Worm (Caenorhabditis elegans) whole organism, L1 larva: ENCODE measurements around the gene pigg-1.

Source experiments
- C16A3.4 ChIP-seq: fragments of 150-350 bp; optimal IDR thresholded peaks from 2 replicates; lab custom pipeline; 2014; ENCODE audit warnings: missing biosample characterization, missing genetic modification characterization
- C34B4.2 ChIP-seq: sonication (generic microtip); optimal IDR thresholded peaks from 2 replicates; lab custom pipeline; 2017; ENCODE audit warnings: mild to moderate bottlenecking, missing genetic modification characterization, missing compliant biosample characterization
- F16B12.6 ChIP-seq: fragments of 150-350 bp; optimal IDR thresholded peaks from 2 replicates; lab custom pipeline; 2014; ENCODE audit warnings: missing biosample characterization, missing genetic modification characterization
- aly-2 ChIP-seq: fragments of 150-350 bp; optimal IDR thresholded peaks from 2 replicates; lab custom pipeline; 2014; ENCODE audit warnings: missing biosample characterization, missing genetic modification characterization
- ama-1 ChIP-seq: fragments of 150-350 bp; optimal IDR thresholded peaks from 2 replicates; lab custom pipeline; 2014
- blmp-1 ChIP-seq: fragments of 150-350 bp; optimal IDR thresholded peaks from 2 replicates; lab custom pipeline; 2014; ENCODE audit warnings: missing biosample characterization, missing genetic modification characterization
- ceh-63 ChIP-seq: fragments of 200-800 bp; sonication (Bioruptor generic); optimal IDR thresholded peaks from 2 replicates; lab custom pipeline; 2018; ENCODE audit warnings: mild to moderate bottlenecking, missing genetic modification characterization, missing compliant biosample characterization
- ceh-8 ChIP-seq: fragments of 200-800 bp; sonication (Bioruptor generic); optimal IDR thresholded peaks from 2 replicates; lab custom pipeline; 2018; ENCODE audit warnings: mild to moderate bottlenecking, missing genetic modification characterization, moderate library complexity, missing compliant biosample characterization
- ceh-82 ChIP-seq, 3 experiments: fragments of 150-350 bp in 1 of 3; sonication (generic microtip) in 2 of 3; optimal IDR thresholded peaks; 2 replicates each; lab custom pipeline; 2014 to 2017; ENCODE audit warnings: missing biosample characterization in 3 of 3, missing genetic modification characterization in 3 of 3
- ces-1 ChIP-seq: fragments of 150-350 bp; optimal IDR thresholded peaks from 2 replicates; lab custom pipeline; 2014; ENCODE audit warnings: missing biosample characterization, missing genetic modification reagents, missing genetic modification characterization
- efl-1 ChIP-seq, 4 experiments: fragments of 150-350 bp; optimal IDR thresholded peaks in 3 of 4; peaks in 1 of 4; 1 replicate in 1 of 4; 2 replicates in 3 of 4; lab custom pipeline; 2014; ENCODE audit warnings: missing biosample characterization in 2 of 4, missing genetic modification characterization in 2 of 4, missing genetic modification reagents in 2 of 4
- efl-3 ChIP-seq: fragments of 200-800 bp; sonication (Bioruptor generic); optimal IDR thresholded peaks from 2 replicates; lab custom pipeline; 2018; ENCODE audit warnings: mild to moderate bottlenecking, missing genetic modification characterization, missing compliant biosample characterization
- egl-13 ChIP-seq: sonication (generic microtip); optimal IDR thresholded peaks from 2 replicates; lab custom pipeline; 2016; ENCODE audit warnings: missing genotype, missing genetic modification reagents, missing genetic modification characterization, missing compliant biosample characterization
- ets-5 ChIP-seq: fragments of 200-800 bp; sonication (Bioruptor generic); IDR thresholded peaks from 2 replicates; pipeline ENCODE4 v1.3.6; 2022; ENCODE audit warnings: missing genetic modification characterization, missing compliant biosample characterization
- fkh-4 ChIP-seq: sonication (generic microtip); optimal IDR thresholded peaks from 2 replicates; lab custom pipeline; 2016; ENCODE audit warnings: missing compliant biosample characterization, missing genetic modification characterization, borderline replicate concordance
- grh-1 ChIP-seq: fragments of 200-800 bp; sonication (Bioruptor generic); IDR thresholded peaks from 2 replicates; pipeline ENCODE4 v1.3.6; 2022; ENCODE audit warnings: missing genetic modification reagents, missing genetic modification characterization, missing compliant biosample characterization
- hlh-4 ChIP-seq: sonication (generic microtip); optimal IDR thresholded peaks from 2 replicates; lab custom pipeline; 2016; ENCODE audit warnings: mild to moderate bottlenecking, missing genetic modification characterization, missing compliant biosample characterization
- irx-1 ChIP-seq: sonication (generic microtip); optimal IDR thresholded peaks from 2 replicates; lab custom pipeline; 2016; ENCODE audit warnings: missing genetic modification characterization, missing compliant biosample characterization
- isw-1 ChIP-seq: fragments of 200-800 bp; sonication (Bioruptor generic); IDR thresholded peaks from 2 replicates; pipeline ENCODE4 v1.3.6; 2022; ENCODE audit warnings: missing genetic modification characterization, missing compliant biosample characterization
- jun-1 ChIP-seq: fragments of 150-350 bp; optimal IDR thresholded peaks from 2 replicates; lab custom pipeline; 2014; ENCODE audit warnings: missing biosample characterization, missing genetic modification reagents, missing genetic modification characterization
- lin-14 ChIP-seq: fragments of 200-800 bp; sonication (Bioruptor generic); optimal IDR thresholded peaks from 2 replicates; lab custom pipeline; 2018; ENCODE audit warnings: mild to moderate bottlenecking, missing genetic modification characterization, moderate library complexity, missing compliant biosample characterization
- lin-15B ChIP-seq: fragments of 150-350 bp; sonication (generic microtip); optimal IDR thresholded peaks from 3 replicates; lab custom pipeline; 2014; ENCODE audit warnings: missing biosample characterization, missing genetic modification characterization
- lsy-2 ChIP-seq, 2 experiments: fragments of 150-350 bp; optimal IDR thresholded peaks; 2 replicates each; lab custom pipeline; 2014; ENCODE audit warnings: missing biosample characterization in 2 of 2, missing genetic modification characterization in 2 of 2
- mab-9 ChIP-seq: fragments of 200-800 bp; sonication (Bioruptor generic); IDR thresholded peaks from 2 replicates; pipeline ENCODE4 v1.3.6; 2022; ENCODE audit warnings: missing genetic modification reagents, missing genetic modification characterization, missing compliant biosample characterization
- nhr-11 ChIP-seq: fragments of 150-350 bp; optimal IDR thresholded peaks from 2 replicates; lab custom pipeline; 2014; ENCODE audit warnings: missing biosample characterization, missing genetic modification characterization
- nhr-12 ChIP-seq: sonication (generic microtip); optimal IDR thresholded peaks from 2 replicates; lab custom pipeline; 2017; ENCODE audit warnings: missing biosample characterization, missing genetic modification characterization
- nhr-19 ChIP-seq: fragments of 200-800 bp; sonication (Bioruptor generic); conservative IDR thresholded peaks from 2 replicates; pipeline ENCODE4 v1.3.6; 2022; ENCODE audit warnings: missing genetic modification characterization, missing compliant biosample characterization
- nhr-20 ChIP-seq: sonication (generic microtip); optimal IDR thresholded peaks from 2 replicates; lab custom pipeline; 2016; ENCODE audit warnings: mild to moderate bottlenecking, missing genetic modification characterization, missing compliant biosample characterization
- nhr-237 ChIP-seq: fragments of 150-350 bp; optimal IDR thresholded peaks from 2 replicates; lab custom pipeline; 2014; ENCODE audit warnings: missing biosample characterization, missing genetic modification characterization
- nhr-28 ChIP-seq: fragments of 150-350 bp; optimal IDR thresholded peaks from 2 replicates; lab custom pipeline; 2014; ENCODE audit warnings: missing biosample characterization, missing genetic modification characterization
- nhr-76 ChIP-seq: sonication (generic microtip); optimal IDR thresholded peaks from 2 replicates; lab custom pipeline; 2017; ENCODE audit warnings: missing biosample characterization, missing genetic modification characterization
- nhr-77 ChIP-seq: fragments of 150-350 bp; optimal IDR thresholded peaks from 2 replicates; lab custom pipeline; 2014; ENCODE audit warnings: missing biosample characterization, missing genetic modification characterization
- nhr-84 ChIP-seq: sonication (generic microtip); optimal IDR thresholded peaks from 2 replicates; lab custom pipeline; 2017; ENCODE audit warnings: missing biosample characterization, missing genetic modification characterization
- nhr-85 ChIP-seq: sonication (generic microtip); peaks from one replicate; lab custom pipeline; 2016; ENCODE audit warnings: missing genetic modification characterization, inconsistent platforms, missing compliant biosample characterization
- nhr-90 ChIP-seq: sonication (generic microtip); optimal IDR thresholded peaks from 2 replicates; lab custom pipeline; 2016; ENCODE audit warnings: mild to moderate bottlenecking, missing genetic modification characterization, missing compliant biosample characterization; ENCODE audit not compliant: poor library complexity
- pag-3 ChIP-seq: sonication (generic microtip); optimal IDR thresholded peaks from 2 replicates; lab custom pipeline; 2017; ENCODE audit warnings: missing genetic modification characterization, mild to moderate bottlenecking, missing compliant biosample characterization, antibody characterized with exemption, borderline replicate concordance; ENCODE audit not compliant: insufficient read depth
- skn-1 ChIP-seq: fragments of 150-350 bp; optimal IDR thresholded peaks from 2 replicates; lab custom pipeline; 2014; ENCODE audit warnings: missing biosample characterization, missing genetic modification characterization
- sptf-1 ChIP-seq: fragments of 150-350 bp; optimal IDR thresholded peaks from 2 replicates; lab custom pipeline; 2014; ENCODE audit warnings: missing biosample characterization, missing genetic modification characterization
- sup-37 ChIP-seq: fragments of 200-800 bp; sonication (Bioruptor generic); optimal IDR thresholded peaks from 2 replicates; lab custom pipeline; 2018; ENCODE audit warnings: mild to moderate bottlenecking, missing genetic modification characterization, missing compliant biosample characterization
- swsn-7 ChIP-seq: sonication (generic microtip); optimal IDR thresholded peaks from 2 replicates; lab custom pipeline; 2016; ENCODE audit warnings: missing genetic modification characterization, missing compliant biosample characterization
- tbx-2 ChIP-seq: sonication (generic microtip); optimal IDR thresholded peaks from 2 replicates; lab custom pipeline; 2016; ENCODE audit warnings: missing genetic modification characterization, missing compliant biosample characterization
- unc-30 ChIP-seq: sonication (generic microtip); optimal IDR thresholded peaks from 2 replicates; lab custom pipeline; 2017; ENCODE audit warnings: missing biosample characterization, missing genetic modification characterization
- vab-15 ChIP-seq: sonication (generic microtip); optimal IDR thresholded peaks from 2 replicates; lab custom pipeline; 2017; ENCODE audit warnings: missing genotype, mild to moderate bottlenecking, missing genetic modification characterization, missing compliant biosample characterization
- zag-1 ChIP-seq: fragments of 150-350 bp; optimal IDR thresholded peaks from 2 replicates; lab custom pipeline; 2014; ENCODE audit warnings: missing biosample characterization, missing genetic modification characterization
- zip-4 ChIP-seq: fragments of 200-800 bp; sonication (Bioruptor generic); optimal IDR thresholded peaks from 2 replicates; lab custom pipeline; 2018; ENCODE audit warnings: mild to moderate bottlenecking, missing genetic modification characterization, moderate library complexity, missing compliant biosample characterization

The pigg-1 gene

ce11 chrII:8602337-8602944 lies 2.4 kb upstream of the pigg-1 start, which contains the start of the genes cpf-1 and rpl-26 (continued):
- peak; percentile 29 for TF ChIP-seq lin-15B (tag; lab: Kevin White, UChicago)
- TF ChIP-seq nhr-237 (tag; lab: Kevin White, UChicago), result no peak
- TF ChIP-seq aly-2 (tag; lab: Kevin White, UChicago), result no peak
- no peak for TF ChIP-seq nhr-90 (tag; lab: Kevin White, UChicago)
- no peak for TF ChIP-seq nhr-84 (tag; lab: Kevin White, UChicago)
- TF ChIP-seq unc-30 (tag; lab: Kevin White, UChicago), result no peak
- TF ChIP-seq hlh-4, result no peak
- TF ChIP-seq nhr-20 (tag; lab: Kevin White, UChicago), result peak; percentile 71
- peak; percentile 37 for TF ChIP-seq jun-1 (tag; lab: Kevin White, UChicago)
- no peak for TF ChIP-seq sup-37
- TF ChIP-seq nhr-11 (tag; lab: Kevin White, UChicago), result no peak
- no peak for TF ChIP-seq ceh-8 (GFP tag; lab: Kevin White, UChicago)
- TF ChIP-seq fkh-4 (tag; lab: Kevin White, UChicago), result no peak
- TF ChIP-seq isw-1, result peak; percentile 38; the same call in 1 of the 2 replicates
- peak; percentile 53 for TF ChIP-seq swsn-7 (tag; lab: Kevin White, UChicago)
- TF ChIP-seq mab-9 (GFP tag; lab: Robert Waterston, UW), result no peak
- no peak for TF ChIP-seq irx-1 (tag; lab: Kevin White, UChicago)
- no peak for TF ChIP-seq vab-15 (tag; lab: Kevin White, UChicago)
- no peak for TF ChIP-seq sptf-1
- peak; percentile 61 for TF ChIP-seq C16A3.4 (tag; lab: Kevin White, UChicago)
- TF ChIP-seq nhr-28, result no peak
- no peak for TF ChIP-seq nhr-12 (tag; lab: Kevin White, UChicago)
- no peak for TF ChIP-seq nhr-76 (tag; lab: Kevin White, UChicago)
- TF ChIP-seq zag-1 (tag; lab: Kevin White, UChicago), result no peak
- no peak for TF ChIP-seq ces-1 (GFP tag; lab: Kevin White, UChicago)
- no peak for TF ChIP-seq grh-1
- TF ChIP-seq blmp-1, result peak; percentile 67
- TF ChIP-seq C34B4.2 (tag; lab: Kevin White, UChicago), result no peak
- TF ChIP-seq efl-1 (optimal IDR thresholded peaks at IDR 0.05; lab: Kevin White, UChicago), result peak; percentile 72 to 73
- peak; percentile 73 to 96 for TF ChIP-seq efl-1 (GFP tag; optimal IDR thresholded peaks at IDR 0.05 in 1 of 2; lab: Kevin White, UChicago)
- peak; percentile 70 to 93 for TF ChIP-seq lsy-2 (tag; optimal IDR thresholded peaks at IDR 0.05; lab: Kevin White, UChicago)
- no peak for TF ChIP-seq ceh-63 (GFP tag; lab: Kevin White, UChicago)
- no peak for TF ChIP-seq egl-13 (tag; lab: Kevin White, UChicago)
- peak; percentile 10 to 61 (median 23) for TF ChIP-seq ceh-82 (tag; optimal IDR thresholded peaks at IDR 0.05; lab: Kevin White, UChicago)
- TF ChIP-seq ets-5 (GFP tag; lab: Robert Waterston, UW), result no peak
- TF ChIP-seq ama-1 (lab: Kevin White, UChicago), result no peak
- TF ChIP-seq tbx-2 (tag; lab: Kevin White, UChicago), result no peak
- peak; percentile 58 for TF ChIP-seq skn-1 (tag; lab: Kevin White, UChicago)
- no peak for TF ChIP-seq efl-3
- TF ChIP-seq nhr-77 (tag; lab: Kevin White, UChicago), result peak; percentile 37
- TF ChIP-seq F16B12.6 (tag; lab: Kevin White, UChicago), result peak; percentile 73
- no peak for TF ChIP-seq pag-3 (tag; lab: Kevin White, UChicago)
- peak; percentile 38 for TF ChIP-seq nhr-19 (GFP tag; lab: Robert Waterston, UW)
- peak; percentile 48 for TF ChIP-seq nhr-85 (tag; lab: Kevin White, UChicago)
- no peak for TF ChIP-seq zip-4 (GFP tag; lab: Kevin White, UChicago)
- TF ChIP-seq lin-14 (GFP tag; lab: Kevin White, UChicago), result no peak
- TF ChIP-seq, all 84 proteins: peak for 31
